Worm (Caenorhabditis elegans) whole organism, L2 larva: ENCODE data around the gene mrpl-32.

Source experiments
- elt-3 ChIP-seq: sonication (generic microtip); optimal IDR thresholded peaks from 2 replicates; lab custom pipeline; 2017; ENCODE audit warnings: missing biosample characterization, missing genetic modification characterization
- lin-11 ChIP-seq: fragments of 150-350 bp; sonication (generic microtip); optimal IDR thresholded peaks from 2 replicates; lab custom pipeline; 2014; ENCODE audit warnings: missing biosample characterization, missing genetic modification characterization, inconsistent platforms, mixed read lengths
- lin-39 ChIP-seq: fragments of 150-350 bp; optimal IDR thresholded peaks from 2 replicates; lab custom pipeline; 2014; ENCODE audit warnings: missing biosample characterization, missing genetic modification reagents, missing genetic modification characterization
- nhr-23 ChIP-seq: fragments of 150-350 bp; optimal IDR thresholded peaks from 2 replicates; lab custom pipeline; 2014; ENCODE audit warnings: missing biosample characterization, missing genetic modification reagents, missing genetic modification characterization
- nhr-237 ChIP-seq: fragments of 150-350 bp; optimal IDR thresholded peaks from 2 replicates; lab custom pipeline; 2014; ENCODE audit warnings: missing biosample characterization, missing genetic modification characterization

ce11 chrIII:8409166-8409565 is 40.4 kb upstream of the mrpl-32 start, which contains the start of gene ZK353.9:
- TF ChIP-seq lin-39 (tag; lab: Kevin White, UChicago) = no peak
- TF ChIP-seq nhr-23 (tag; lab: Kevin White, UChicago) = no peak
- no peak for TF ChIP-seq elt-3 (tag; lab: Kevin White, UChicago)
- no peak for TF ChIP-seq nhr-237 (tag; lab: Kevin White, UChicago)
- TF ChIP-seq lin-11 (tag; lab: Kevin White, UChicago) = no peak
